Worm (Caenorhabditis elegans) whole organism, L1 larva: ENCODE measurements around the gene C50D2.7.

Source experiments
- C16A3.4 ChIP-seq: fragments of 150-350 bp; optimal IDR thresholded peaks from 2 replicates; lab custom pipeline; 2014; ENCODE audit warnings: missing biosample characterization, missing genetic modification characterization
- C34B4.2 ChIP-seq: sonication (generic microtip); optimal IDR thresholded peaks from 2 replicates; lab custom pipeline; 2017; ENCODE audit warnings: mild to moderate bottlenecking, missing genetic modification characterization, missing compliant biosample characterization
- alr-1 ChIP-seq: fragments of 200-800 bp; sonication (Bioruptor generic); optimal IDR thresholded peaks from 2 replicates; lab custom pipeline; 2018; ENCODE audit warnings: borderline replicate concordance, mild to moderate bottlenecking, missing genetic modification characterization, missing compliant biosample characterization
- ama-1 ChIP-seq: fragments of 150-350 bp; optimal IDR thresholded peaks from 2 replicates; lab custom pipeline; 2014
- ceh-90 ChIP-seq: sonication (generic microtip); optimal IDR thresholded peaks from 2 replicates; lab custom pipeline; 2016; ENCODE audit warnings: missing genetic modification characterization, missing compliant biosample characterization
- dsc-1 ChIP-seq: sonication (generic microtip); optimal IDR thresholded peaks from 2 replicates; lab custom pipeline; 2016; ENCODE audit warnings: mild to moderate bottlenecking, missing genetic modification characterization, missing compliant biosample characterization
- fkh-4 ChIP-seq: sonication (generic microtip); optimal IDR thresholded peaks from 2 replicates; lab custom pipeline; 2016; ENCODE audit warnings: missing compliant biosample characterization, missing genetic modification characterization, borderline replicate concordance
- hlh-17 ChIP-seq: fragments of 200-800 bp; sonication (Bioruptor generic); optimal IDR thresholded peaks from 2 replicates; lab custom pipeline; 2018; ENCODE audit warnings: missing genetic modification characterization, mild to moderate bottlenecking, missing compliant biosample characterization, moderate library complexity, borderline replicate concordance
- hlh-4 ChIP-seq: sonication (generic microtip); optimal IDR thresholded peaks from 2 replicates; lab custom pipeline; 2016; ENCODE audit warnings: mild to moderate bottlenecking, missing genetic modification characterization, missing compliant biosample characterization
- jun-1 ChIP-seq: fragments of 150-350 bp; optimal IDR thresholded peaks from 2 replicates; lab custom pipeline; 2014; ENCODE audit warnings: missing biosample characterization, missing genetic modification reagents, missing genetic modification characterization
- lin-13 ChIP-seq: fragments of 150-350 bp; optimal IDR thresholded peaks from 2 replicates; lab custom pipeline; 2014; ENCODE audit warnings: missing biosample characterization, missing genetic modification reagents, missing genetic modification characterization
- lin-14 ChIP-seq: fragments of 200-800 bp; sonication (Bioruptor generic); optimal IDR thresholded peaks from 2 replicates; lab custom pipeline; 2018; ENCODE audit warnings: mild to moderate bottlenecking, missing genetic modification characterization, moderate library complexity, missing compliant biosample characterization
- lin-15B ChIP-seq: fragments of 150-350 bp; sonication (generic microtip); optimal IDR thresholded peaks from 3 replicates; lab custom pipeline; 2014; ENCODE audit warnings: missing biosample characterization, missing genetic modification characterization
- lin-39 ChIP-seq: fragments of 150-350 bp; optimal IDR thresholded peaks from 2 replicates; lab custom pipeline; 2014; ENCODE audit warnings: missing biosample characterization, missing genetic modification reagents, missing genetic modification characterization
- lir-3 ChIP-seq: sonication (generic microtip); optimal IDR thresholded peaks from 2 replicates; lab custom pipeline; 2016; ENCODE audit warnings: mild to moderate bottlenecking, missing genetic modification characterization, moderate library complexity, missing compliant biosample characterization; ENCODE audit not compliant: poor library complexity
- mdl-1 ChIP-seq, 2 experiments: fragments of 150-350 bp; optimal IDR thresholded peaks; 2 replicates each; lab custom pipeline; 2014 to 2017; ENCODE audit warnings: missing biosample characterization in 2 of 2, missing genetic modification characterization in 2 of 2, inconsistent platforms in 1 of 2
- mef-2 ChIP-seq: fragments of 150-350 bp; optimal IDR thresholded peaks from 2 replicates; lab custom pipeline; 2014; ENCODE audit warnings: missing biosample characterization, missing genetic modification characterization
- nhr-12 ChIP-seq: sonication (generic microtip); optimal IDR thresholded peaks from 2 replicates; lab custom pipeline; 2017; ENCODE audit warnings: missing biosample characterization, missing genetic modification characterization
- nhr-20 ChIP-seq: sonication (generic microtip); optimal IDR thresholded peaks from 2 replicates; lab custom pipeline; 2016; ENCODE audit warnings: mild to moderate bottlenecking, missing genetic modification characterization, missing compliant biosample characterization
- nhr-237 ChIP-seq: fragments of 150-350 bp; optimal IDR thresholded peaks from 2 replicates; lab custom pipeline; 2014; ENCODE audit warnings: missing biosample characterization, missing genetic modification characterization
- nhr-28 ChIP-seq: fragments of 150-350 bp; optimal IDR thresholded peaks from 2 replicates; lab custom pipeline; 2014; ENCODE audit warnings: missing biosample characterization, missing genetic modification characterization
- nhr-85 ChIP-seq: sonication (generic microtip); peaks from one replicate; lab custom pipeline; 2016; ENCODE audit warnings: missing genetic modification characterization, inconsistent platforms, missing compliant biosample characterization
- nhr-90 ChIP-seq: sonication (generic microtip); optimal IDR thresholded peaks from 2 replicates; lab custom pipeline; 2016; ENCODE audit warnings: mild to moderate bottlenecking, missing genetic modification characterization, missing compliant biosample characterization; ENCODE audit not compliant: poor library complexity
- pax-3 ChIP-seq: fragments of 200-800 bp; sonication (Bioruptor generic); optimal IDR thresholded peaks from 2 replicates; lab custom pipeline; 2018; ENCODE audit warnings: mild to moderate bottlenecking, missing genetic modification characterization, moderate library complexity, missing compliant biosample characterization
- sptf-1 ChIP-seq: fragments of 150-350 bp; optimal IDR thresholded peaks from 2 replicates; lab custom pipeline; 2014; ENCODE audit warnings: missing biosample characterization, missing genetic modification characterization
- unc-130 ChIP-seq: fragments of 150-350 bp; optimal IDR thresholded peaks from 2 replicates; lab custom pipeline; 2017; ENCODE audit warnings: missing biosample characterization, missing genetic modification characterization, inconsistent platforms
- xbp-1 ChIP-seq: sonication (generic microtip); optimal IDR thresholded peaks from 2 replicates; lab custom pipeline; 2016; ENCODE audit warnings: missing genetic modification characterization, missing compliant biosample characterization
- zip-4 ChIP-seq: fragments of 200-800 bp; sonication (Bioruptor generic); optimal IDR thresholded peaks from 2 replicates; lab custom pipeline; 2018; ENCODE audit warnings: mild to moderate bottlenecking, missing genetic modification characterization, moderate library complexity, missing compliant biosample characterization
- ztf-11 ChIP-seq, 2 experiments: sonication (generic microtip); optimal IDR thresholded peaks; 2 replicates each; lab custom pipeline; 2016 to 2017; ENCODE audit warnings: missing genetic modification characterization in 2 of 2, missing biosample characterization in 1 of 2, missing compliant biosample characterization in 1 of 2

C50D2.7 gene

DNA sequence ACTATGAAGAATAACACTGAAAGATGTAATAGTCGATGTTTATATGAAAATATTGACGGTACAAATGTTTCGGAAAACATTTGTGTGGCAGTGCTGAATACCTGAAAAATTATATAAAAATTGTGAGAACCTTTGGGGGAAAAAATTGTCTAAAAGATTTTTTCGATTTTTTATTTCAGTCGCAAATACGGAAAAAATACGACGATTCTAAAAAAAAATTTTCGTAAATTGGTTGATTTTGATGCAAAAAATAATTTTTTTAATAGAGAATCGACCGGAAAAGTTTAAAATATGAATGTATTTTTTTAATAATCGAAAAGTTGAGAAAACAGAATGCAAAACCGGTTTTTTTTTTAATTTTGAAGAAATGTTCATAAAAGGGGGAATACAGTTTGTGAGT lies at the start of gene C50D2.7:
Gene C50D2.7, minus strand, starts transcription at position 101 of the 400 bp plus-strand sequence.
- no peak for TF ChIP-seq nhr-90
- no peak for TF ChIP-seq lin-13 (GFP tag; lab: Kevin White, UChicago)
- TF ChIP-seq mdl-1 (tag; optimal IDR thresholded peaks at IDR 0.05; lab: Kevin White, UChicago): no peak
- TF ChIP-seq nhr-12 (tag; lab: Kevin White, UChicago): no peak
- TF ChIP-seq hlh-17 (GFP tag; lab: Kevin White, UChicago): no peak
- no peak for TF ChIP-seq ztf-11 (tag; optimal IDR thresholded peaks at IDR 0.05; lab: Kevin White, UChicago)
- no peak for TF ChIP-seq sptf-1 (tag; lab: Kevin White, UChicago)
- no peak for TF ChIP-seq lir-3 (tag; lab: Kevin White, UChicago)
- TF ChIP-seq unc-130 (tag; lab: Kevin White, UChicago): no peak
- no peak for TF ChIP-seq jun-1 (tag; lab: Kevin White, UChicago)
- TF ChIP-seq mef-2 (tag; lab: Kevin White, UChicago): no peak
- no peak for TF ChIP-seq C34B4.2 (tag; lab: Kevin White, UChicago)
- no peak for TF ChIP-seq nhr-28 (tag; lab: Kevin White, UChicago)
- TF ChIP-seq C16A3.4 (tag; lab: Kevin White, UChicago): no peak
- TF ChIP-seq lin-39 (tag; lab: Kevin White, UChicago): no peak
- TF ChIP-seq nhr-237: no peak

DNA sequence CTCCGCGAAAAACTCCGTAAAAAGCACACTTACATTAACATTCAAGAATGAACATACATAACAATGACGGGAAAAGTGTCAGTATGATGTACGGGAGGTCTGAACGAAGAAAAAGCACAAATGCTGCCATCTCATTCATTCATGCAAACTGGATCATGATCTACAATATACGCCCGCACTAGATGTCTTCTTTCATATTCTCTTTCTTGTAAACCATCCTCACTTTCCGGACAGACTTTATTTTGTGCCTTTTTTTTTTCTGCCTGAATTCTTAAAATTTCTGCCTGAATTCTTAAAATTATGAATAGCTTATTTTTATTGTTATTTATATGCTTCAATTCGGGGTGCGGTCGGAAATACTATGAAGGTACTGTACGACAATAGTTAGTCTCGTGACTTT lies 40.1 kb upstream of the C50D2.7 start, which contains the start of gene K10B4.1:
Gene K10B4.1, plus strand, starts transcription at position 301 of the 400 bp plus-strand sequence.
- TF ChIP-seq lin-14 (GFP tag; lab: Kevin White, UChicago): no peak
- no peak for TF ChIP-seq ztf-11 (tag; optimal IDR thresholded peaks at IDR 0.05; lab: Kevin White, UChicago)
- no peak for TF ChIP-seq nhr-90
- peak; percentile 0 for TF ChIP-seq nhr-85 (tag; lab: Kevin White, UChicago)
- TF ChIP-seq nhr-28 (tag; lab: Kevin White, UChicago): no peak
- TF ChIP-seq nhr-20 (tag; lab: Kevin White, UChicago): no peak

DNA sequence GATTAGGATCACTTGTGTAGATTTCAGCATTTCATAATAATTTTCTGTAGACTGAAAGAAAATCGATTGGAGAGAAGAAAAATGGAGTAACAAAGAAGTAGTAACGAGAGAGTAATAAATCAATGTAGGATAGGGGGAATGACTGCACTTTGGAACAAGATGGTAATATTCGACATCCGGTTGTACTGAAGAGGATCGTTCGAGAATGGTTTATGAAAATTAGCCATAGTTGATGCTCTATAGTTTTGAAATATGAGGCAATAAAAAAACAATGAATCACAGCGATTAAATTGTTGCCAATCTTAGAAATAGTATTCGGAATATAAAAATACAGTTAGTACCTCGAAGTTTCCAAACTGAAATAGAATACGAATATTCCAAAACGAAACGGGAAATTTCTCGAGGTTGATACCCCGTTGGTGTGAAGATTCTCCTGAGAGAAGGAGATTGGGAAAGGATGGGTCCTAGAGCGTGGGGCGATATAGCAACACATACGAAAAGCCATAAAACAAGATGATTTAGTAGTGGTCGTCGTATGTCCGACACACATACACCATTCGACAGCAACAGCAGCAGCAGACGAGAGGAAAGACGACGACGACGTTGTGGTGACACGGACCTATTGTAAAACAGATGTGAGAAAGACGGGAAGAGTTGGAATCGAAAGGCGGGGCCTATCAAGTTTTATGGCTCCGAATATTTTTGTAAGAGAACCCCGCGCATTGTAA lies 38.6 kb upstream of the C50D2.7 start, which contains the start of gene cwn-1:
Gene cwn-1, minus strand, starts transcription at position 51 of the 728 bp plus-strand sequence.
- TF ChIP-seq lin-15B (tag; lab: Kevin White, UChicago): no peak
- TF ChIP-seq fkh-4: peak; percentile 42
- TF ChIP-seq dsc-1 (tag; lab: Kevin White, UChicago): peak; percentile 78

DNA sequence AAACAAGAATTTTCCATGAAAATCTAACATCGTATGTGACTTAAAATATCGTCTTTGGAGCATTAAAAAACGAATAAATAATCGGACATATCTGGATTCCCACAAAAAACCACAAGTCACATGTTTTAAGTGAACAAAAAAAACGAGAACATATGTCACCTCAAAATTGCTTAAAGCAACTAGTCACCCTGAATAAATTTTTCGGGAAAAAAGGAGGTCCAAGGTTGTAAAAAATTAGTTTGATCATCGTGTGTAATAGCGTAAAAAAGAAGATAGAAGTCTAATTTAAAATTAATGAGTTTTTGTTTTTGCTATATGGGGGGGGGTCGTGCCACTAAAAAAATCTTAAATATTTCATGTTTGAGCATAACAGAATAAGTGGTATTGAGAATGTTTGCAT lies 34.7 kb upstream of the C50D2.7 start:
- TF ChIP-seq fkh-4 (peak; percentile 63), dsc-1 (tag; lab: Kevin White, UChicago) (peak; percentile 89), xbp-1 (tag; lab: Kevin White, UChicago) (no peak)

DNA sequence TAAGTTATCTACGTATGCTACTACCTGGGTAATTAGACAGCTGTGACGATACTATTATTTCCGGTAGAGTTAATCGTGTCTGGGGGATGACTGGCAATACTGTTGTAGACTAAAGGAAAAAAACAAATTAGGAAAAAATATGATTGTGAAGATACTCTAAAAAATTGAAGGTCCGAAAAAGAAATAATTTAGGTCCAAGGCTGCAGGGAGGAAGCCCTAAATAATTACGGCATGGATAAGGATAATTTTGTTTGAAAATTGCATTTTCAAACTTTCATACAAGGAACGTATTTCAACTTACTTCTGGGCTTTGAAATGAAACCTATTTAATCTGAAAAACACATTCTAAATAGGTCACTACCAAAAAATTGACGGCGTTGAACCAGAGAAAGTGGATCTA lies 33.9 kb upstream of the C50D2.7 start, which contains the start of gene srd-3:
Gene srd-3, minus strand, starts transcription at position 101 of the 400 bp plus-strand sequence.
- TF ChIP-seq ama-1 (lab: Kevin White, UChicago) (no peak), zip-4 (no peak), unc-130 (tag; lab: Kevin White, UChicago) (no peak)

DNA sequence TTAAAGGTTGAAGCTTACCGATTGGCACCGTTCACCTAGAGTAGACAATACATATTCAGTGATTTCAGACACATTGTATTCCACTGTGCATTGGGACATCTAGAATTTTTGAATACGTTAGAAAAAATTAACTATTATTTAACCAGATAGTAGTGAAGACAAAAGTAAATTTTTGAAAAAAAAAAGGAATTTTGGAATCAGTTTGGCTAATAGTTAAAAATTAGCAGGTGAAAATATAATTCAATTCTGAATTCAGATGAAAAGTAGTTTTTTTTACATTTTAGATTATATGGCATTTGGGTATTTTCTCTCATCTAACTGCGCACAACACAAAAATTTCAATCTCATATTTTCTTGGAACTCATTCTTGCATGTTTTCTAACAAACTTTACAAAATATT lies 29.8 kb upstream of the C50D2.7 start, which contains the start of gene nmur-2:
Gene nmur-2, minus strand, starts transcription at position 101 of the 400 bp plus-strand sequence.
- TF ChIP-seq hlh-4 (tag; lab: Kevin White, UChicago): peak; percentile 0
- TF ChIP-seq alr-1 (tag; lab: Kevin White, UChicago): no peak

DNA sequence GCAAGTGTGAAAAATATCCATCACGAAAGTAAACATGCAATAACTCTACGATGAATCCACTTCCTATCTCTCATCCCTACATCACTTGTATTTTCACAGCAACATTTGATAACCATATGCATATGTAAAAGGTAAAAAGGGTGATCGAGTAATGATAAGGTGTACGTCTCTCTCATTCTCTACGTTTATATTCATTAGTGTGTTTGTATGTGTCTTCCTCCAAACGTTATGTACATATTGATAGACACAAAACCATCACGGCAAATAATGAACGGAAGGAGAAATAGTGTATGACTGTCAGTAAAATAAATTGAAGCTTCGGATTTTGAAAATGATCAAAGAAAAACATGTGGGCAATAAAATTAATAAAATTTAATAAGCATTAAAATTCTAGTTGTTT lies 27.4 kb upstream of the C50D2.7 start:
- no peak for TF ChIP-seq pax-3 (tag; lab: Kevin White, UChicago)
- TF ChIP-seq C16A3.4 (tag; lab: Kevin White, UChicago): no peak
- TF ChIP-seq ceh-90 (tag; lab: Kevin White, UChicago): no peak
